Worm (Caenorhabditis elegans) whole organism, mixed stage, embryonic: ENCODE measurements around the gene comt-1.

ENCODE experiments used
- M03D4.4 ChIP-seq: sonication (generic microtip); optimal IDR thresholded peaks from 2 replicates; lab custom pipeline; 2017; ENCODE audit warnings: mild to moderate bottlenecking, missing genetic modification characterization, missing compliant biosample characterization
- bed-3 ChIP-seq: fragments of 200-800 bp; sonication (Bioruptor generic); optimal IDR thresholded peaks from 3 replicates; lab custom pipeline; 2018; ENCODE audit warnings: mild to moderate bottlenecking, missing genetic modification characterization, moderate library complexity, missing compliant biosample characterization
- blmp-1 ChIP-seq: fragments of 150-350 bp; optimal IDR thresholded peaks from 2 replicates; lab custom pipeline; 2014; ENCODE audit warnings: missing biosample characterization, missing genetic modification characterization
- ceh-43 ChIP-seq: fragments of 200-800 bp; sonication (Bioruptor generic); optimal IDR thresholded peaks from 2 replicates; lab custom pipeline; 2018; ENCODE audit warnings: mild to moderate bottlenecking, missing genetic modification characterization, moderate library complexity, missing compliant biosample characterization
- ceh-83 ChIP-seq: fragments of 200-800 bp; sonication (Bioruptor generic); optimal IDR thresholded peaks from 2 replicates; lab custom pipeline; 2018; ENCODE audit warnings: mild to moderate bottlenecking, missing genetic modification characterization, missing compliant biosample characterization
- ces-1 ChIP-seq: fragments of 150-350 bp; optimal IDR thresholded peaks from 2 replicates; lab custom pipeline; 2014; ENCODE audit warnings: missing biosample characterization, missing genetic modification reagents, missing genetic modification characterization
- cnd-1 ChIP-seq: fragments of 200-800 bp; sonication (Bioruptor generic); optimal IDR thresholded peaks from 2 replicates; lab custom pipeline; 2018; ENCODE audit warnings: mild to moderate bottlenecking, missing genetic modification characterization, missing compliant biosample characterization
- drap-1 ChIP-seq: fragments of 200-800 bp; sonication (Bioruptor generic); optimal IDR thresholded peaks from 3 replicates; lab custom pipeline; 2018; ENCODE audit warnings: mild to moderate bottlenecking, missing genetic modification characterization, missing compliant biosample characterization
- elt-1 ChIP-seq: sonication (generic microtip); optimal IDR thresholded peaks from 2 replicates; lab custom pipeline; 2017; ENCODE audit warnings: missing genetic modification characterization, mild to moderate bottlenecking, missing compliant biosample characterization, antibody characterized with exemption, moderate library complexity, borderline replicate concordance; ENCODE audit not compliant: insufficient read depth
- elt-3 ChIP-seq: fragments of 150-350 bp; optimal IDR thresholded peaks from 2 replicates; lab custom pipeline; 2014; ENCODE audit warnings: missing biosample characterization, missing genetic modification characterization
- flh-1 ChIP-seq: fragments of 200-800 bp; sonication (Bioruptor generic); optimal IDR thresholded peaks from 2 replicates; lab custom pipeline; 2018; ENCODE audit warnings: mild to moderate bottlenecking, missing genetic modification characterization, moderate library complexity, missing compliant biosample characterization
- ham-2 ChIP-seq: fragments of 200-800 bp; sonication (Bioruptor generic); optimal IDR thresholded peaks from 2 replicates; lab custom pipeline; 2018; ENCODE audit warnings: mild to moderate bottlenecking, missing genetic modification characterization, missing compliant biosample characterization
- hlh-1 ChIP-seq: fragments of 150-350 bp; optimal IDR thresholded peaks from 2 replicates; lab custom pipeline; 2014; ENCODE audit warnings: missing biosample characterization, missing genetic modification reagents, missing genetic modification characterization
- lin-13 ChIP-seq: fragments of 150-350 bp; optimal IDR thresholded peaks from 2 replicates; lab custom pipeline; 2014; ENCODE audit warnings: missing biosample characterization, missing genetic modification characterization
- lin-32 ChIP-seq: fragments of 200-800 bp; sonication (Bioruptor generic); optimal IDR thresholded peaks from 2 replicates; lab custom pipeline; 2018; ENCODE audit warnings: mild to moderate bottlenecking, missing genetic modification characterization, missing compliant biosample characterization
- lsy-2 ChIP-seq: fragments of 150-350 bp; optimal IDR thresholded peaks from 2 replicates; lab custom pipeline; 2014; ENCODE audit warnings: missing biosample characterization, missing genetic modification characterization
- mab-5 ChIP-seq: fragments of 150-350 bp; optimal IDR thresholded peaks from 2 replicates; lab custom pipeline; 2014; ENCODE audit warnings: missing biosample characterization, missing genetic modification characterization
- mep-1 ChIP-seq: fragments of 150-350 bp; optimal IDR thresholded peaks from 2 replicates; lab custom pipeline; 2017; ENCODE audit warnings: missing biosample characterization, missing genetic modification reagents, missing genetic modification characterization, inconsistent platforms
- mls-2 ChIP-seq: sonication (generic microtip); optimal IDR thresholded peaks from 2 replicates; lab custom pipeline; 2016; ENCODE audit warnings: mild to moderate bottlenecking, missing genetic modification characterization, moderate library complexity, missing compliant biosample characterization
- nhr-2 ChIP-seq: fragments of 150-350 bp; optimal IDR thresholded peaks from 2 replicates; lab custom pipeline; 2014; ENCODE audit warnings: missing biosample characterization, missing genetic modification characterization
- nhr-28 ChIP-seq: fragments of 150-350 bp; optimal IDR thresholded peaks from 2 replicates; lab custom pipeline; 2014; ENCODE audit warnings: missing biosample characterization, missing genetic modification characterization
- pha-4 ChIP-seq: fragments of 150-350 bp; optimal IDR thresholded peaks from 2 replicates; lab custom pipeline; 2018; ENCODE audit warnings: missing biosample characterization, missing genetic modification reagents, missing genetic modification characterization
- sem-2 ChIP-seq: fragments of 200-800 bp; sonication (Bioruptor generic); optimal IDR thresholded peaks from 2 replicates; lab custom pipeline; 2018; ENCODE audit warnings: mild to moderate bottlenecking, missing genetic modification characterization, missing compliant biosample characterization
- snpc-4 ChIP-seq: fragments of 150-350 bp; optimal IDR thresholded peaks from 2 replicates; lab custom pipeline; 2014; ENCODE audit warnings: missing biosample characterization, missing genetic modification characterization
- sptf-1 ChIP-seq: sonication (generic microtip); optimal IDR thresholded peaks from 2 replicates; lab custom pipeline; 2017; ENCODE audit warnings: mild to moderate bottlenecking, missing genetic modification characterization, moderate library complexity, missing compliant biosample characterization
- unc-120 ChIP-seq: sonication (generic microtip); optimal IDR thresholded peaks from 2 replicates; lab custom pipeline; 2017; ENCODE audit warnings: missing genetic modification characterization, missing compliant biosample characterization; ENCODE audit not compliant: poor library complexity, severe bottlenecking
- unc-62 ChIP-seq: fragments of 150-350 bp; optimal IDR thresholded peaks from 2 replicates; lab custom pipeline; 2014; ENCODE audit warnings: missing biosample characterization, missing genetic modification reagents, missing genetic modification characterization
- ztf-11 ChIP-seq: fragments of 150-350 bp; optimal IDR thresholded peaks from 2 replicates; lab custom pipeline; 2014; ENCODE audit warnings: missing biosample characterization, missing genetic modification characterization

The comt-1 gene

DNA sequence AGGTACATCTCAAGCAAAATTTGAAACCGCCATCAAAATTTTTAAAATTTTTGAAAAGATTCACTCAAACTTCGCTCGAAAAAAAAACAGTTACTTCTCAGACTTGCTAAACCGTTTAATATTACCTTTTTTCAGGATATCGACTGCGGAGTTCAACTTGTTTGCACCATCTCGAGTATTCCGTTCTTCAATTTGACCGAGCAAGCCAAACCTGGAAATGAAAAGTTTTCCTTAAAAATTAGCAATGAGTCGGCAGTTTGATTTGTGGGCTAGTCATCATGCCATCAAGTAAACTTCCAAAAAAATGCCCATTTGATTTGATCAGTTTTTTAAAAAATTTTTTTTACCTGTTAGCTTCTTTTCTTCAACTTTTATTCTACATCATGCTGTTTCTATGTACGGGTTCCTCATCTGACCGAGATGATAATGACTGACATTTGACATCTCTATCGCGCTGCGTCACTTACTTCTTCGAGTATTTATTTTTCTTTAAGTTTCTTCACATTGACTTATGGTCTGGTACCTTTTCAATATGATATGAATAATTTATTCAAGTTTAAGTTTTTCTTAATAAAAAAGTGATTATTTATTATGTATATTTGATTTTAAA lies 27.9 kb upstream of the comt-1 start:
- TF ChIP-seq unc-120: no peak
- no peak for TF ChIP-seq flh-1 (GFP tag; lab: Kevin White, UChicago)
- no peak for TF ChIP-seq ham-2 (GFP tag; lab: Kevin White, UChicago)
- TF ChIP-seq blmp-1 (tag; lab: Kevin White, UChicago): no peak
- TF ChIP-seq mep-1 (tag; lab: Kevin White, UChicago): no peak
- TF ChIP-seq, all 35 proteins: peak for 0

DNA sequence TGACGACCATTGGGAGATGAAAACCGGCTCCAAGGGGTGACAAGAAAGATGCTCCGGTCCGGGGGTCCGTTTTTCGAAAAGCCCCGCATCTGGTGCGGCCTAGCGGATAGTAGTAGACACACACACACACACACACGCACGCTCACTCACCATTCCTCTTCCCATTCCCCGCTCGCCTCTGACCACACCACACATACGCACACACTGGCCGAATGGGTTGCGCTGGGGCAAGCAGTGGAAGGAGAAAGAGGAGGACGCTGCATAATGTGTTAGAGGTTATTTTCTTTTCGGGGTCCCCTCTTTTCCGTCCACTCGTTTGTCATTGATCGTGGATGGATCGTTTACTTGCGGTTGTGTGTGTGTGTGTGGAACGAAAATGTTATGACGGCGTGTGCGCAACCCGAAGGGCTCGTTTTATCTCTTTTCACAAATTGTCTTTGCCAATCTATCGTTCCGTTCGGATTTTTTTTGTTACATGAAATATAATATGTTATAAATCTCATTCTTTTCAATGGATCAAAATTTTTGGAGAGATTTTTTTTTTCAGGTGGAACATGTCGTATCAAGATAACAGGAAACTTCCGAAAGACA lies 23.1 kb upstream of the comt-1 start, which contains the start of gene vang-1:
vang-1 (plus strand) TSS at position 541 of the 591 bp plus-strand sequence.
- TF ChIP-seq elt-1 (tag; lab: Kevin White, UChicago) (no peak), ceh-43 (no peak), unc-62 (GFP tag; lab: Kevin White, UChicago) (peak; percentile 22), ceh-83 (GFP tag; lab: Kevin White, UChicago) (peak; percentile 74), sem-2 (peak; percentile 50), blmp-1 (tag; lab: Kevin White, UChicago) (no peak), lin-13 (tag; lab: Kevin White, UChicago) (peak; percentile 47), bed-3 (GFP tag; lab: Kevin White, UChicago) (no peak), lin-32 (GFP tag; lab: Kevin White, UChicago) (peak; percentile 59), nhr-28 (tag; lab: Kevin White, UChicago) (no peak), mls-2 (tag; lab: Kevin White, UChicago) (peak; percentile 70), ztf-11 (tag; lab: Kevin White, UChicago) (peak; percentile 61), cnd-1 (tag; lab: Kevin White, UChicago) (peak; percentile 74), ces-1 (GFP tag; lab: Kevin White, UChicago) (peak; percentile 16), elt-3 (tag; lab: Kevin White, UChicago) (no peak), M03D4.4 (peak; percentile 26), hlh-1 (tag; lab: Kevin White, UChicago) (peak; percentile 24), mep-1 (tag; lab: Kevin White, UChicago) (peak; percentile 38), unc-120 (peak; percentile 48), drap-1 (peak; percentile 74), sptf-1 (tag; lab: Kevin White, UChicago) (peak; percentile 80), ham-2 (GFP tag; lab: Kevin White, UChicago) (peak; percentile 63)
- TF ChIP-seq, all 35 proteins: peak for 16

DNA sequence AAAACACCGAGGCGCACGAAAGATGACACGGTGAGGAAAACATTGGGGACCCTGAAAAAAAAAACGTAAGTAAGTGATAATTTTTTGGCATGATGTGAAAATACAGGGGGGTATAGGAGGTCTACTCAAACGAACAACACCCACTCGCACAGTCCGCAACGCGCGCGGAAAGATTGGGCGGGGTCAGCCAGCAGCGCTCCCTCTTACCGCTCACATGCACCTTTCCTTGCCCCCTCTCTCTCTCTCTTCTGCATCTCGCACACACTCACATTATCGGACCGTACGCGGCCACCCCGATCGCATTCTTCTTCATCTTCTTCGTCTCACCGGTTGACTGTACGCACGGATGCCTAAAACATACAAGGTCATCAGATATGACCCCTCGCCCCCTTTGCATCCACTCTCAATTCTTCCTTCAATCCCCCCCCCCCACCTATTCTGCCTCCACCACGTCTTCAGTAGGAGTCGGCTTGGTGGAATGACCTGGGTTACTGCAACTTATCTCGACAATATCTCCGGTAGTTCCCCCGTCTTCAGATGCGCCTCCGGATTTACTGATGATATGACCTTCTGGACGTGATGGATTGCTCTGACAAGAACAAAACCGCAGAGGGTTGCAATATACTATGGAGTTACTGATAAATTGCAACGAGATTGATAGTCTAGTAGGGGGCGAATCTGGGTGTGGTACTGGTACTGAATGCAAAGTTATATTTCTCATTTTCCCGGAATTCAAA lies 17.4 kb upstream of the comt-1 start, which contains the start of gene F53B3.5:
F53B3.5 (minus strand) TSS at position 51 of the 737 bp plus-strand sequence.
- TF ChIP-seq mls-2 (tag; lab: Kevin White, UChicago): peak; percentile 69
- peak; percentile 39 for TF ChIP-seq sptf-1 (tag; lab: Kevin White, UChicago)
- peak; percentile 24 for TF ChIP-seq M03D4.4
- peak; percentile 77 for TF ChIP-seq elt-1 (tag; lab: Kevin White, UChicago)
- TF ChIP-seq drap-1: peak; percentile 68
- peak; percentile 7 for TF ChIP-seq unc-120
- no peak for TF ChIP-seq nhr-28 (tag; lab: Kevin White, UChicago)
- TF ChIP-seq pha-4 (tag; lab: Kevin White, UChicago): peak; percentile 39
- peak; percentile 27 for TF ChIP-seq flh-1 (GFP tag; lab: Kevin White, UChicago)
- TF ChIP-seq ham-2 (GFP tag; lab: Kevin White, UChicago): peak; percentile 86
- TF ChIP-seq ceh-43: no peak
- peak; percentile 92 for TF ChIP-seq nhr-2 (tag; lab: Kevin White, UChicago)
- TF ChIP-seq lin-13 (tag; lab: Kevin White, UChicago): peak; percentile 11
- TF ChIP-seq cnd-1 (tag; lab: Kevin White, UChicago): peak; percentile 54
- TF ChIP-seq ceh-83 (GFP tag; lab: Kevin White, UChicago): no peak
- TF ChIP-seq, all 35 proteins: peak for 12

DNA sequence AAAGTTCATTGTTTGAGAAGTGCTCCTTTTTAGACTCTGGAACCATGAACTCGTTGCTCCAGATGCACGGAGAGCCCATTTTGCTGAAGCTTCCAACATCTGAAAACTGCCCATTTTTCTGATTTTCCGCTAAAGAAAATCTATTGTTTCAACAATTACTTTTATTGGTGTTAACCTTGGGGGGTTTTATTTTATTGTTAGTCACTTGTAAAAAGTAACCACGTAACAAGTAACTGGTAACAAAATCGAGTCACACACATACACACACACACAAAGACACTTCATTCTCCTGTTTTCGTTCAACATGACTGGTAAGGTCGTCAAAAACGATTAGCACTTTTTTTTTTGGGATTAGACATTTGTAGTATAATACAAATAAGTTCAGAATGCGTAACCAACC lies 15.2 kb upstream of the comt-1 start:
- no peak for TF ChIP-seq mls-2 (tag; lab: Kevin White, UChicago)
- TF ChIP-seq ceh-43: no peak
- TF ChIP-seq snpc-4 (tag; lab: Kevin White, UChicago): no peak
- TF ChIP-seq unc-120: no peak
- no peak for TF ChIP-seq drap-1
- no peak for TF ChIP-seq cnd-1 (tag; lab: Kevin White, UChicago)
- no peak for TF ChIP-seq ces-1 (GFP tag; lab: Kevin White, UChicago)
- no peak for TF ChIP-seq ceh-83 (GFP tag; lab: Kevin White, UChicago)
- TF ChIP-seq ham-2 (GFP tag; lab: Kevin White, UChicago): no peak
- no peak for TF ChIP-seq lin-32 (GFP tag; lab: Kevin White, UChicago)
- no peak for TF ChIP-seq hlh-1 (tag; lab: Kevin White, UChicago)
- no peak for TF ChIP-seq lsy-2 (tag; lab: Kevin White, UChicago)
- TF ChIP-seq sem-2: no peak
- TF ChIP-seq unc-62 (GFP tag; lab: Kevin White, UChicago): no peak
- no peak for TF ChIP-seq mab-5
